Worm (Caenorhabditis elegans) whole organism, young adult: ENCODE measurements around the gene sbsp-1.

ENCODE experiments used
- F33H1.4 ChIP-seq: fragments of 200-800 bp; sonication (Bioruptor generic); IDR thresholded peaks from 2 replicates; pipeline ENCODE4 v1.3.6; 2022; ENCODE audit warnings: missing genetic modification reagents, missing genetic modification characterization, missing compliant biosample characterization
- T26A5.8 ChIP-seq: sonication (generic microtip); optimal IDR thresholded peaks from 2 replicates; lab custom pipeline; 2016; ENCODE audit warnings: missing genetic modification characterization, missing compliant biosample characterization
- dox-1 ChIP-seq: fragments of 200-800 bp; sonication (Bioruptor generic); IDR thresholded peaks from 2 replicates; pipeline ENCODE4 v1.3.6; 2022; ENCODE audit warnings: missing genetic modification reagents, missing genetic modification characterization, missing compliant biosample characterization
- dpl-1 ChIP-seq: fragments of 150-350 bp; optimal IDR thresholded peaks from 2 replicates; lab custom pipeline; 2014; ENCODE audit warnings: missing biosample characterization, missing genetic modification reagents, missing genetic modification characterization
- nhr-179 ChIP-seq: sonication (generic microtip); optimal IDR thresholded peaks from 2 replicates; lab custom pipeline; 2016; ENCODE audit warnings: mild to moderate bottlenecking, missing genetic modification characterization, missing compliant biosample characterization
- nhr-80 ChIP-seq: sonication (generic microtip); optimal IDR thresholded peaks from 2 replicates; lab custom pipeline; 2016; ENCODE audit warnings: missing genetic modification characterization, missing compliant biosample characterization
- pha-4 ChIP-seq: fragments of 150-350 bp; sonication (generic microtip); optimal IDR thresholded peaks from 2 replicates; lab custom pipeline; 2014; ENCODE audit warnings: missing biosample characterization, missing genetic modification reagents, missing genetic modification characterization
- snpc-4 ChIP-seq, 5 experiments: fragments of 150-350 bp in 1 of 5; sonication (generic microtip) in 4 of 5; optimal IDR thresholded peaks; 2 replicates each; lab custom pipeline; 2014 to 2018; ENCODE audit warnings: missing genetic modification characterization in 5 of 5, missing biosample characterization in 3 of 5, antibody characterized with exemption in 2 of 5, mild to moderate bottlenecking in 2 of 5, missing compliant biosample characterization in 2 of 5, missing genotype in 2 of 5, moderate library complexity in 2 of 5, missing genetic modification reagents in 1 of 5
- unc-130 ChIP-seq: sonication (generic microtip); optimal IDR thresholded peaks from 2 replicates; lab custom pipeline; 2016; ENCODE audit warnings: missing genetic modification reagents, missing genetic modification characterization, missing compliant biosample characterization
- unc-62 ChIP-seq: fragments of 150-350 bp; optimal IDR thresholded peaks from 2 replicates; lab custom pipeline; 2014; ENCODE audit warnings: missing biosample characterization, missing genetic modification reagents, missing genetic modification characterization
- zfh-2 ChIP-seq: fragments of 200-800 bp; sonication (Bioruptor generic); conservative IDR thresholded peaks from 2 replicates; pipeline ENCODE4 v1.3.6; 2022; ENCODE audit warnings: missing genetic modification reagents, missing genetic modification characterization, missing compliant biosample characterization
- zim-3 ChIP-seq: sonication (generic microtip); optimal IDR thresholded peaks from 2 replicates; lab custom pipeline; 2017; ENCODE audit warnings: mild to moderate bottlenecking, missing genetic modification characterization, moderate library complexity, missing compliant biosample characterization
- ztf-26 ChIP-seq: sonication (generic microtip); optimal IDR thresholded peaks from 2 replicates; lab custom pipeline; 2017; ENCODE audit warnings: missing genetic modification characterization, missing compliant biosample characterization
- ztf-6 ChIP-seq: fragments of 200-800 bp; sonication (Bioruptor generic); IDR thresholded peaks from 2 replicates; pipeline ENCODE4 v1.3.6; 2022; ENCODE audit warnings: missing genetic modification reagents, missing genetic modification characterization, missing compliant biosample characterization

ce11 chrIII:10812798-10813295 lies 19.9 kb upstream of the sbsp-1 start:
- TF ChIP-seq nhr-179 (tag; lab: Kevin White, UChicago) (no peak), unc-130 (GFP tag; lab: Kevin White, UChicago) (no peak), snpc-4 (GFP tag; optimal IDR thresholded peaks at IDR 0.05; lab: Kevin White, UChicago) (no peak), snpc-4 (tag; optimal IDR thresholded peaks at IDR 0.05; lab: Kevin White, UChicago) (no peak), T26A5.8 (tag; lab: Kevin White, UChicago) (no peak), dpl-1 (GFP tag; lab: Kevin White, UChicago) (no peak), unc-62 (GFP tag; lab: Kevin White, UChicago) (no peak), zfh-2 (GFP tag; lab: Robert Waterston, UW) (peak; percentile 66), zim-3 (tag; lab: Kevin White, UChicago) (no peak), dox-1 (GFP tag; lab: Robert Waterston, UW) (peak; percentile 9; the same call in 1 of the 2 replicates), F33H1.4 (GFP tag; lab: Robert Waterston, UW) (no peak), ztf-26 (no peak), pha-4 (no peak), ztf-6 (GFP tag; lab: Robert Waterston, UW) (no peak), nhr-80 (no peak)
